Worm (Caenorhabditis elegans): Measurements from ENCODE around the gene plc-4.

plc-4 gene

DNA sequence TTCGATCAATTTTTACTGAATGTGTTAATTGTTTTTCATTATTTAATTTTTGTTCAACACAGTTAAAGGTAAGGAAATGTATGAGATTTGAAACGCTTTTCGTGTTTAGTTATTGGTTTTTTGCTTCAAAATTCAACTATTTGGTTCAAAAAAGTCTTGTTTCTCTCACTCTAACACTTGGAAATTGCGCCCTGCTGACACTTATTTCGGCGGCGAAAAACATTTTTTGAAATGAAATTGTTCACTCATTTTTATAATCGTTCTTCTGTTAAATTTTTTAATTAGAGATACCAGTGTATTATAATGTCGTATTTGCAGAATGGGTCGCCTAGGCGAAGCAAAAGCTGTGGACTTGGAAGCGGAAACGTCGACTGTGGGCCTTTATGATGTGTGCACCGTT, 34.3 kb downstream of the plc-4 start, which contains the start of gene rod-1:
Gene rod-1, plus strand, starts transcription at position 319 of the 400 bp plus-strand sequence.
- no peak for TF ChIP-seq dpff-1 (tag; optimal IDR thresholded peaks at IDR 0.05)
- TF ChIP-seq hmg-1.2 (GFP tag; IDR thresholded peaks at IDR 0.05): 0 out of 2 replicates have a peak, but pooled peaks have one; percentile 8
- TF ChIP-seq pbrm-1 (GFP tag; IDR thresholded peaks at IDR 0.05): peak; percentile 41; the same call in 1 of the 2 replicates
- TF ChIP-seq cebp-1 (GFP tag; IDR thresholded peaks at IDR 0.05): no peak
- no peak for TF ChIP-seq cebp-1 (tag; optimal IDR thresholded peaks at IDR 0.05)

DNA sequence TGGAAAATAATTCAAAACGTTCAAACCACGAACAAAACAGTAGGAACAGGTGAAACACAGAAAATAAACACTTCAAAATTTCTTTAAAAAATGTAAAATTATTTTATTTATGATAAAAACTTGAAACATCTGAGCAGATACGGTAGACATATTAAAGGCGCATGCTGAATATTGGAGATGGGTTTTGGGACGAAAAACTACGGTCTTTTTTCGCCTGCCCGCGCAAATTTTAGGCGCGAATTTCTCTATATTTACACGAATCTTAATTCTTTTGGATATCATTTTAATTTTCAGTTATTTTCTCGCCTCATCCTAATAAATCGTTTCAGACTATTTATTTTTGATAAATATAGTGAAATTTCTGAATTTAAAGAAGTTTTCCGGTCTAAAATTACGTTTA, 34.8 kb downstream of the plc-4 start:
- TF ChIP-seq C06A6.2 (GFP tag; conservative IDR thresholded peaks at IDR 0.05) (no peak), fkh-3 (tag; optimal IDR thresholded peaks at IDR 0.05) (no peak), lin-26 (GFP tag; IDR thresholded peaks at IDR 0.05) (no peak), xnd-1 (tag; optimal IDR thresholded peaks at IDR 0.05) (peak; percentile 95), madf-6 (GFP tag; IDR thresholded peaks at IDR 0.05) (peak; percentile 99), C17E4.6 (GFP tag; IDR thresholded peaks at IDR 0.05) (peak; percentile 59; the same call in 1 of the 2 replicates), F37B4.10 (GFP tag; IDR thresholded peaks at IDR 0.05) (no peak), F52B5.7 (tag; optimal IDR thresholded peaks at IDR 0.05) (no peak), ztf-26 (tag; optimal IDR thresholded peaks at IDR 0.05) (no peak), Y53G8AR.9 (GFP tag; conservative IDR thresholded peaks at IDR 0.05) (0 out of 2 replicates have a peak, but pooled peaks have one; percentile 42), athp-1 (tag; optimal IDR thresholded peaks at IDR 0.05) (peak; percentile 37), mxl-1 (tag; optimal IDR thresholded peaks at IDR 0.05) (no peak), tbp1 (GFP tag; optimal IDR thresholded peaks at IDR 0.05) (peak; percentile 69), atf-7 (tag; optimal IDR thresholded peaks at IDR 0.05) (no peak), Y53F4B.3 (GFP tag; IDR thresholded peaks at IDR 0.05) (no peak), nhr-27 (tag; optimal IDR thresholded peaks at IDR 0.05) (no peak), B0336.3 (GFP tag; IDR thresholded peaks at IDR 0.05) (0 out of 2 replicates have a peak, but pooled peaks have one; percentile 17), bed-2 (GFP tag; IDR thresholded peaks at IDR 0.05) (no peak), akir-1 (GFP tag; optimal IDR thresholded peaks at IDR 0.05) (no peak), lsl-1 (GFP tag; optimal IDR thresholded peaks at IDR 0.05) (peak; percentile 98), hlh-12 (tag; optimal IDR thresholded peaks at IDR 0.05) (no peak), F23B12.7 (tag; optimal IDR thresholded peaks at IDR 0.05; ENCODE audit: insufficient read depth) (no peak), tbx-9 (tag; optimal IDR thresholded peaks at IDR 0.05; ENCODE audit: borderline replicate concordance) (no peak), aptf-3 (GFP tag; IDR thresholded peaks at IDR 0.05) (no peak), lin-40 (tag; optimal IDR thresholded peaks at IDR 0.05) (no peak), chd-7 (tag; optimal IDR thresholded peaks at IDR 0.05) (no peak), lir-1 (GFP tag; conservative IDR thresholded peaks at IDR 0.05) (peak; percentile 48; the same call in 1 of the 2 replicates), rcor-1 (GFP tag; IDR thresholded peaks at IDR 0.05) (peak; percentile 80), madf-3 (GFP tag; IDR thresholded peaks at IDR 0.05) (peak; percentile 89), F39B2.1 (GFP tag; IDR thresholded peaks at IDR 0.05) (no peak), let-607 (tag; optimal IDR thresholded peaks at IDR 0.05) (no peak), Y95B8A.8 (GFP tag; IDR thresholded peaks at IDR 0.05) (peak; percentile 92), dox-1 (GFP tag; IDR thresholded peaks at IDR 0.05) (peak; percentile 88), hlh-26 (GFP tag; conservative IDR thresholded peaks at IDR 0.05) (no peak), nfyb-1 (GFP tag; IDR thresholded peaks at IDR 0.05) (no peak), ceh-91 (GFP tag; IDR thresholded peaks at IDR 0.05) (peak; percentile 92), K11D2.4 (GFP tag; IDR thresholded peaks at IDR 0.05) (no peak), Y67H2A.10 (GFP tag; conservative IDR thresholded peaks at IDR 0.05) (peak; percentile 56; the same call in 1 of the 2 replicates), snpc-4 (GFP tag; optimal IDR thresholded peaks at IDR 0.05) (peak; percentile 77), snpc-4 (tag; optimal IDR thresholded peaks at IDR 0.05) (peak in 3 of 4 experiments; percentile 40 to 61 (median 41)), egrh-3 (GFP tag; IDR thresholded peaks at IDR 0.05) (no peak), nhr-90 (tag; optimal IDR thresholded peaks at IDR 0.05) (no peak), sdz-38 (tag; optimal IDR thresholded peaks at IDR 0.05) (no peak)

Measured in whole organism, young adult.